Fruit fly (Drosophila melanogaster): ENCODE results near the gene CG32219.
A peak's percentile ranks its signal among the peaks of the same experiment; 100 is the strongest.

DNA sequence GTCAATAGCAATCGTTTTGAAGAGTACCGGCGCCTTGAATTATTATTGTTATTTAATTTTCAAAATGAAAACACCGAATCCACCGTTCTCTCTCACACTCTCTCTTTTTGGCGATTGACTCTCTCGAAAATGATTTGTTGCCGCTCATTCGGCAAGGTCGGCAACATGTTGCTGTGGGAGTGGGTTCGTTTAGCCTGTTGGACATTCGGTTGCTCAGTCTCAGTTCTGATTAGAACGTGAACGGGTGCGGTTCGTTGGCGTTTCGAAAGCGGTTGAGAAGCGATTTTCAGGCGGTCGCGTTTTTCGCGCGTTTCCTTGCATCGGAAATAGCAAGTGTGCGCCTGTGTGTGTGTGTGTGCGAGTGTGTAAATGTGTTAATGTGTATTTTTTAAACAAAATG lies 11.9 kb downstream of the CG32219 start, which contains the start of gene Ac76E:
- TF ChIP-seq CG17802 (tag; optimal IDR thresholded peaks at IDR 0.05) (no peak), Bteb2 (GFP tag; optimal IDR thresholded peaks at IDR 0.05) (no peak), HmgD (GFP tag; optimal IDR thresholded peaks at IDR 0.05) (no peak), phol (tag; optimal IDR thresholded peaks at IDR 0.05) (no peak), Med (GFP tag) (peak; percentile 81), trh (GFP tag; optimal IDR thresholded peaks at IDR 0.05) (no peak), cad (GFP tag; optimal IDR thresholded peaks at IDR 0.05) (no peak), dan (GFP tag; IDR thresholded peaks at IDR 0.05) (no peak), Myb (GFP tag; optimal IDR thresholded peaks at IDR 0.05) (no peak), mld (GFP tag; IDR thresholded peaks at IDR 0.05; ENCODE audit: partially characterized antibody) (no peak)

Measured in whole organism, embryonic.